Fruit fly (Drosophila melanogaster): Measurements from ENCODE around the gene m.

m gene

DNA sequence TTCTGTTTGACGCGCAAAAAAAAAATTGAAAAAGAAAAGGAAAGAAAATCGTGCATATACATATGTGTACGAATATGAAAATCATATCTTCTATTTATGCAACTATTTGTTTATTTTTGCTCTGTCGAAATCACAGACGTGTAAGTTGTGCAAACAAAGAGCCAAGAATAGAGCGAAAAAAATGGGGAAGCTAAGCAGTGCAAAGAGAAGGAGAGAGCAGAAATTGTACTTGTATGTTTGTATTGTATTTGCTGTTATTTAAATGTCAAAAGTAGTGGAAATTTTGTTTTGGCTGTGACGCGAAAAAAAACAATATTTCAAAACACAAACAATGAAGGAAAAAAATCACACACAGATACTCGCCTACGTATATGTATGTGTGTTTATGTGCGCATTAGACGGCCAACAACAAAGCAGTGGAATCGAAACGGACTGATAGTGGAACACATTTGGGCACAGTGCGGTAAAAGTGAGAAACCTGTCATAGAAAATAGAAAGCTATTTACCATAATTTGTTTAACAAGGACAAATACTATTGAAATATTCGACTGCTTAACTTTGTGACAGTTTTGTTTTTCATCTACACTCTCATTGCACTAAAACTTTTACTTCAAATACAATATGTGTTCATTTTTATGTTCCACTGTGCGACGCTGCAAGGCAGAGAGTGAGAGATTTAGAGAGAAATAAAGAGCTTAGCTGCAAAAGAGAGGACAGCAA is 64.1 kb downstream of the m start:
- TF ChIP-seq gfzf (GFP tag; optimal IDR thresholded peaks at IDR 0.05) (no peak), p53 (GFP tag; optimal IDR thresholded peaks at IDR 0.05) (peak; percentile 76), E2f1 (GFP tag; IDR thresholded peaks at IDR 0.05) (peak; percentile 93), CG31388 (GFP tag; optimal IDR thresholded peaks at IDR 0.05) (peak; percentile 84), slou (GFP tag; optimal IDR thresholded peaks at IDR 0.05) (peak; percentile 83), Eip74EF (GFP tag; optimal IDR thresholded peaks at IDR 0.05) (peak in 1 of 2 experiments; percentile 93), CG12219 (GFP tag; optimal IDR thresholded peaks at IDR 0.05) (peak; percentile 96), Pdp1 (GFP tag; optimal IDR thresholded peaks at IDR 0.05) (peak; percentile 63 to 95), Ssrp (tag; optimal IDR thresholded peaks at IDR 0.05) (peak; percentile 91), prd (optimal IDR thresholded peaks at IDR 0.05) (no peak), prd (GFP tag; IDR thresholded peaks at IDR 0.05) (peak; percentile 96), CG7556 (GFP tag; optimal IDR thresholded peaks at IDR 0.05) (peak; percentile 94), cwo (GFP tag; optimal IDR thresholded peaks at IDR 0.05) (peak; percentile 91), ap (GFP tag; IDR thresholded peaks at IDR 0.05) (peak; percentile 92), NFAT (GFP tag; IDR thresholded peaks at IDR 0.05) (peak; percentile 83), CG17612 (GFP tag; IDR thresholded peaks at IDR 0.05) (peak; percentile 73), CG11398 (GFP tag; optimal IDR thresholded peaks at IDR 0.05) (peak; percentile 96), ind (GFP tag; optimal IDR thresholded peaks at IDR 0.05) (peak; percentile 94), CG18262 (tag; optimal IDR thresholded peaks at IDR 0.05) (peak; percentile 95), CG42726 (GFP tag; IDR thresholded peaks at IDR 0.05; ENCODE audit: partially characterized antibody) (no peak), ash1 (GFP tag; optimal IDR thresholded peaks at IDR 0.05) (no peak), abd-A (tag; optimal IDR thresholded peaks at IDR 0.05) (peak; percentile 83), Fer2 (tag; optimal IDR thresholded peaks at IDR 0.05) (peak; percentile 74), CG16863 (GFP tag; optimal IDR thresholded peaks at IDR 0.05) (peak; percentile 95), NC2α (GFP tag; optimal IDR thresholded peaks at IDR 0.05) (peak; percentile 90), aop (GFP tag; IDR thresholded peaks at IDR 0.05) (0 out of 2 replicates have a peak, but pooled peaks have one; percentile 6), Oaz (GFP tag; IDR thresholded peaks at IDR 0.05) (peak; percentile 91), cg (GFP tag; optimal IDR thresholded peaks at IDR 0.05) (peak; percentile 75), Tbp (GFP tag; optimal IDR thresholded peaks at IDR 0.05) (no peak), gt (GFP tag; IDR thresholded peaks at IDR 0.05) (peak; percentile 83), gem (tag; optimal IDR thresholded peaks at IDR 0.05) (peak; percentile 97), CG4730 (GFP tag; IDR thresholded peaks at IDR 0.05) (peak; percentile 89), CG4404 (GFP tag; IDR thresholded peaks at IDR 0.05) (peak; percentile 82), zen (tag; optimal IDR thresholded peaks at IDR 0.05) (peak; percentile 82), luna (GFP tag; optimal IDR thresholded peaks at IDR 0.05) (peak; percentile 77), wor (GFP tag; IDR thresholded peaks at IDR 0.05) (peak; percentile 85), oc (tag; optimal IDR thresholded peaks at IDR 0.05) (peak; percentile 96), CG2678 (tag; optimal IDR thresholded peaks at IDR 0.05) (peak; percentile 95), H15 (GFP tag; IDR thresholded peaks at IDR 0.05) (peak; percentile 93), kah (GFP tag; optimal IDR thresholded peaks at IDR 0.05) (peak; percentile 80), Max (GFP tag; optimal IDR thresholded peaks at IDR 0.05) (peak; percentile 88), Abd-B (GFP tag; optimal IDR thresholded peaks at IDR 0.05) (peak; percentile 88), CG4820 (GFP tag; optimal IDR thresholded peaks at IDR 0.05) (peak; percentile 94), esg (GFP tag; conservative IDR thresholded peaks at IDR 0.05) (peak; percentile 92), CG3065 (GFP tag; optimal IDR thresholded peaks at IDR 0.05) (peak; percentile 77), sim (GFP tag; IDR thresholded peaks at IDR 0.05) (peak; percentile 88), gsb (GFP tag; IDR thresholded peaks at IDR 0.05) (peak; percentile 83), Mrtf (GFP tag; IDR thresholded peaks at IDR 0.05) (peak; percentile 90), dmrt99B (tag; optimal IDR thresholded peaks at IDR 0.05) (peak; percentile 97), CG4282 (GFP tag; optimal IDR thresholded peaks at IDR 0.05) (peak; percentile 98)
